Fruit fly (Drosophila melanogaster) whole organism, embryonic: Measurements from ENCODE around the gene CG31205.

Experiments
- CG10267 ChIP-seq: fragments of 200-800 bp; sonication (Bioruptor generic); optimal IDR thresholded peaks from 2 replicates; lab custom pipeline; 2018; ENCODE audit warnings: missing biosample characterization, mild to moderate bottlenecking, missing genetic modification characterization, moderate library complexity
- CG10321 ChIP-seq: fragments of 200-800 bp; sonication (Bioruptor generic); IDR thresholded peaks from 2 replicates; pipeline ENCODE4 v1.3.6; 2022; ENCODE audit warnings: missing biosample characterization, missing genetic modification characterization
- H15 ChIP-seq: fragments of 200-800 bp; sonication (Bioruptor generic); IDR thresholded peaks from 3 replicates; pipeline ENCODE4 v1.3.6; 2022; ENCODE audit warnings: missing biosample characterization, missing genetic modification characterization
- h ChIP-seq: fragments of >200 bp; optimal IDR thresholded peaks from 2 replicates; lab custom pipeline; 2017
- oc ChIP-seq: fragments of 200-800 bp; sonication (Bioruptor generic); optimal IDR thresholded peaks from 2 replicates; lab custom pipeline; 2018; ENCODE audit warnings: missing biosample characterization, mild to moderate bottlenecking, missing genetic modification characterization, moderate library complexity

dm6 chr3R:20743769-20744168, 12.3 kb downstream of the CG31205 start, which contains the start of gene CG31199:
- TF ChIP-seq H15 (GFP tag; lab: Robert Waterston, UW) (no peak), h (lab: Kevin White, UChicago) (no peak), CG10321 (GFP tag; lab: Robert Waterston, UW) (no peak), oc (tag; lab: Kevin White, UChicago) (no peak), CG10267 (no peak)
